Worm (Caenorhabditis elegans): ENCODE data around the gene F59A7.2.

DNA sequence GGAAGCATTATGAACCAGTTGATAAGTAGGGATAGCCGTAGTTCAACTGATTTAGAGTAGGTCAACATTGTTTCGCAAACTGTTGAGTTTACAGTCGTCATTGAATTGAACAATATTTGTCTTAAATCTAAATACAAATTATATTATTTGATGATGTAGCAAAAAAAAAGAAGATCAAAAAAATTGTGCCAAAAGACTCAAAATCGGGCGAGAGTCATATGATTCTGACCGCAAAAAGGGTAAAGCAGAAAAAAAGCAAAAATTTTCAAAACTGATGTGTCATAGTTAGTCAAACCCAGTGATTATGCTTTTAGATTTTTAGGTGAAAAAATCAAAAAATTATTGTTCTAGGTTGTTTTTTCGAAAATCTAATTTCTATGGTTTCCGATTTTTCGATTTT lies 11.5 kb upstream of the F59A7.2 start, which contains the start of gene srab-13:
- no peak for TF ChIP-seq lin-39 (tag; optimal IDR thresholded peaks at IDR 0.05)
- TF ChIP-seq unc-62 (GFP tag; optimal IDR thresholded peaks at IDR 0.05) = no peak

All from whole organism, L3 larva.